Fruit fly (Drosophila melanogaster): ENCODE data around the gene step.

dm6 chr2L:21752798-21753197, 4.5 kb downstream of the step start:
- TF ChIP-seq N (GFP tag; optimal IDR thresholded peaks at IDR 0.05) (no peak), OdsH (GFP tag; optimal IDR thresholded peaks at IDR 0.05) (no peak), rgr (GFP tag; optimal IDR thresholded peaks at IDR 0.05) (no peak), Dfd (GFP tag; optimal IDR thresholded peaks at IDR 0.05) (no peak), psq (GFP tag; optimal IDR thresholded peaks at IDR 0.05) (no peak), ey (GFP tag; optimal IDR thresholded peaks at IDR 0.05) (no peak), jim (GFP tag; optimal IDR thresholded peaks at IDR 0.05) (no peak), Dif (GFP tag; optimal IDR thresholded peaks at IDR 0.05; ENCODE audit: partially characterized antibody) (no peak), br (GFP tag; optimal IDR thresholded peaks at IDR 0.05) (no peak), Myc (optimal IDR thresholded peaks at IDR 0.05) (no peak), CrebA (GFP tag; optimal IDR thresholded peaks at IDR 0.05; ENCODE audit: borderline replicate concordance) (no peak), Hnf4 (GFP tag; optimal IDR thresholded peaks at IDR 0.05) (no peak), h (GFP tag; optimal IDR thresholded peaks at IDR 0.05) (no peak)
